Worm (Caenorhabditis elegans) whole organism, late embryonic: ENCODE measurements around the gene vamp-8.

Experiments
- C08G9.2 ChIP-seq: sonication (generic microtip); optimal IDR thresholded peaks from 2 replicates; lab custom pipeline; 2016; ENCODE audit warnings: mild to moderate bottlenecking, missing genetic modification characterization, moderate library complexity, missing compliant biosample characterization
- F13H6.1 ChIP-seq: sonication (generic microtip); optimal IDR thresholded peaks from 2 replicates; lab custom pipeline; 2016; ENCODE audit warnings: missing genetic modification characterization, missing compliant biosample characterization
- K02D7.2 ChIP-seq: sonication (generic microtip); optimal IDR thresholded peaks from 2 replicates; lab custom pipeline; 2017; ENCODE audit warnings: mild to moderate bottlenecking, missing genetic modification characterization, missing compliant biosample characterization
- ahr-1 ChIP-seq: sonication (generic microtip); optimal IDR thresholded peaks from 2 replicates; lab custom pipeline; 2016; ENCODE audit warnings: missing genetic modification characterization, missing compliant biosample characterization
- ama-1 ChIP-seq: fragments of 150-350 bp; optimal IDR thresholded peaks from 2 replicates; lab custom pipeline; 2014
- ceh-18 ChIP-seq: sonication (generic microtip); optimal IDR thresholded peaks from 2 replicates; lab custom pipeline; 2016; ENCODE audit warnings: missing genetic modification characterization, missing compliant biosample characterization
- ceh-19 ChIP-seq: fragments of 200-800 bp; sonication (Bioruptor generic); optimal IDR thresholded peaks from 2 replicates; lab custom pipeline; 2018; ENCODE audit warnings: mild to moderate bottlenecking, missing genetic modification characterization, missing compliant biosample characterization
- ceh-22 ChIP-seq: sonication (generic microtip); optimal IDR thresholded peaks from 2 replicates; lab custom pipeline; 2017; ENCODE audit warnings: missing biosample characterization, missing genetic modification characterization
- ceh-30 ChIP-seq: fragments of 150-350 bp; optimal IDR thresholded peaks from 2 replicates; lab custom pipeline; 2014; ENCODE audit warnings: missing biosample characterization, missing genetic modification characterization
- ceh-31 ChIP-seq: sonication (generic microtip); optimal IDR thresholded peaks from 2 replicates; lab custom pipeline; 2016; ENCODE audit warnings: missing genetic modification characterization, missing compliant biosample characterization
- ceh-34 ChIP-seq: sonication (generic microtip); optimal IDR thresholded peaks from 2 replicates; lab custom pipeline; 2016; ENCODE audit warnings: mild to moderate bottlenecking, missing genetic modification characterization, missing compliant biosample characterization
- ceh-6 ChIP-seq: fragments of 200-800 bp; sonication (Bioruptor generic); optimal IDR thresholded peaks from 2 replicates; lab custom pipeline; 2018; ENCODE audit warnings: mild to moderate bottlenecking, missing genetic modification characterization, missing compliant biosample characterization
- dmd-4 ChIP-seq: sonication (generic microtip); optimal IDR thresholded peaks from 2 replicates; lab custom pipeline; 2016; ENCODE audit warnings: borderline replicate concordance, missing genetic modification characterization, missing compliant biosample characterization
- dve-1 ChIP-seq: sonication (generic microtip); optimal IDR thresholded peaks from 2 replicates; lab custom pipeline; 2017; ENCODE audit warnings: antibody characterized with exemption, mild to moderate bottlenecking, missing genetic modification characterization, missing compliant biosample characterization
- ets-4 ChIP-seq: sonication (generic microtip); optimal IDR thresholded peaks from 2 replicates; lab custom pipeline; 2016; ENCODE audit warnings: missing genetic modification characterization, missing compliant biosample characterization
- fax-1 ChIP-seq: sonication (generic microtip); optimal IDR thresholded peaks from 2 replicates; lab custom pipeline; 2016; ENCODE audit warnings: missing genotype, missing genetic modification characterization, missing compliant biosample characterization
- hlh-13 ChIP-seq: fragments of 200-800 bp; sonication (Bioruptor generic); optimal IDR thresholded peaks from 2 replicates; lab custom pipeline; 2018; ENCODE audit warnings: mild to moderate bottlenecking, missing genetic modification characterization, missing compliant biosample characterization
- hlh-15 ChIP-seq: sonication (generic microtip); optimal IDR thresholded peaks from 2 replicates; lab custom pipeline; 2016; ENCODE audit warnings: missing genetic modification characterization, missing compliant biosample characterization
- hlh-30 ChIP-seq: sonication (generic microtip); optimal IDR thresholded peaks from 2 replicates; lab custom pipeline; 2017; ENCODE audit warnings: antibody characterized with exemption, missing genetic modification characterization, missing compliant biosample characterization; ENCODE audit not compliant: insufficient read depth
- hlh-8 ChIP-seq: sonication (generic microtip); optimal IDR thresholded peaks from 2 replicates; lab custom pipeline; 2016; ENCODE audit warnings: missing genotype, missing genetic modification characterization, missing compliant biosample characterization
- lim-6 ChIP-seq: sonication (generic microtip); optimal IDR thresholded peaks from 2 replicates; lab custom pipeline; 2016; ENCODE audit warnings: missing genetic modification characterization, missing compliant biosample characterization
- lin-11 ChIP-seq: fragments of 200-800 bp; sonication (Bioruptor generic); optimal IDR thresholded peaks from 2 replicates; lab custom pipeline; 2018; ENCODE audit warnings: mild to moderate bottlenecking, missing genetic modification characterization, missing compliant biosample characterization
- madf-2 ChIP-seq: sonication (generic microtip); optimal IDR thresholded peaks from 2 replicates; lab custom pipeline; 2017; ENCODE audit warnings: missing genetic modification characterization, missing compliant biosample characterization
- mec-3 ChIP-seq: sonication (generic microtip); optimal IDR thresholded peaks from 2 replicates; lab custom pipeline; 2016; ENCODE audit warnings: borderline replicate concordance, missing genetic modification characterization, missing compliant biosample characterization
- nfya-1 ChIP-seq: sonication (generic microtip); optimal IDR thresholded peaks from 2 replicates; lab custom pipeline; 2017; ENCODE audit warnings: missing genetic modification characterization, mild to moderate bottlenecking, missing compliant biosample characterization, antibody characterized with exemption, moderate library complexity
- nhr-232 ChIP-seq: sonication (generic microtip); optimal IDR thresholded peaks from 2 replicates; lab custom pipeline; 2016; ENCODE audit warnings: missing genetic modification characterization, missing compliant biosample characterization
- npax-4 ChIP-seq: sonication (generic microtip); optimal IDR thresholded peaks from 2 replicates; lab custom pipeline; 2016; ENCODE audit warnings: missing genetic modification characterization, missing compliant biosample characterization
- pax-1 ChIP-seq: fragments of 150-350 bp; optimal IDR thresholded peaks from 2 replicates; lab custom pipeline; 2014; ENCODE audit warnings: missing biosample characterization, missing genetic modification characterization
- pha-2 ChIP-seq: sonication (generic microtip); optimal IDR thresholded peaks from 2 replicates; lab custom pipeline; 2017; ENCODE audit warnings: mild to moderate bottlenecking, missing genetic modification characterization, missing compliant biosample characterization
- pha-4 ChIP-seq: fragments of 150-350 bp; optimal IDR thresholded peaks from 2 replicates; lab custom pipeline; 2018; ENCODE audit warnings: missing biosample characterization, missing genetic modification reagents, missing genetic modification characterization
- pqm-1 ChIP-seq: sonication (generic microtip); optimal IDR thresholded peaks from 2 replicates; lab custom pipeline; 2016; ENCODE audit warnings: missing genetic modification characterization, missing compliant biosample characterization
- pros-1 ChIP-seq: fragments of 150-350 bp; optimal IDR thresholded peaks from 2 replicates; lab custom pipeline; 2014; ENCODE audit warnings: missing biosample characterization, missing genetic modification reagents, missing genetic modification characterization
- ref-2 ChIP-seq: sonication (generic microtip); optimal IDR thresholded peaks from 2 replicates; lab custom pipeline; 2016; ENCODE audit warnings: missing genetic modification characterization, missing compliant biosample characterization
- rnt-1 ChIP-seq: sonication (generic microtip); optimal IDR thresholded peaks from 2 replicates; lab custom pipeline; 2016; ENCODE audit warnings: missing genetic modification characterization, missing compliant biosample characterization
- sox-2 ChIP-seq: fragments of 200-800 bp; sonication (Bioruptor generic); IDR thresholded peaks from 2 replicates; pipeline ENCODE4 v1.3.6; 2022; ENCODE audit warnings: missing genetic modification reagents, missing genetic modification characterization, missing compliant biosample characterization
- tbx-2 ChIP-seq: sonication (generic microtip); optimal IDR thresholded peaks from 2 replicates; lab custom pipeline; 2016; ENCODE audit warnings: missing genetic modification characterization, missing compliant biosample characterization
- tbx-7 ChIP-seq: sonication (generic microtip); optimal IDR thresholded peaks from 2 replicates; lab custom pipeline; 2016; ENCODE audit warnings: missing genotype, missing genetic modification characterization, missing compliant biosample characterization
- ttx-3 ChIP-seq: sonication (generic microtip); optimal IDR thresholded peaks from 2 replicates; lab custom pipeline; 2016; ENCODE audit warnings: missing genetic modification reagents, missing genetic modification characterization, missing compliant biosample characterization
- unc-3 ChIP-seq, 2 experiments: fragments of 200-800 bp in 1 of 2; sonication (Bioruptor generic) in 1 of 2; sonication (generic microtip) in 1 of 2; conservative IDR thresholded peaks in 1 of 2; optimal IDR thresholded peaks in 1 of 2; 2 replicates each; pipeline versions ENCODE4 v1.3.6 to Lab custom; 2016 to 2022; ENCODE audit warnings: missing compliant biosample characterization in 2 of 2, missing genetic modification characterization in 2 of 2, missing genetic modification reagents in 1 of 2
- unc-42 ChIP-seq: sonication (generic microtip); optimal IDR thresholded peaks from 2 replicates; lab custom pipeline; 2016; ENCODE audit warnings: missing genotype, missing genetic modification characterization, missing compliant biosample characterization
- unc-55 ChIP-seq: sonication (generic microtip); optimal IDR thresholded peaks from 2 replicates; lab custom pipeline; 2017; ENCODE audit warnings: missing biosample characterization, missing genetic modification reagents, missing genetic modification characterization
- unc-86 ChIP-seq: sonication (generic microtip); optimal IDR thresholded peaks from 2 replicates; lab custom pipeline; 2016; ENCODE audit warnings: missing genetic modification characterization, missing compliant biosample characterization

The vamp-8 gene

DNA sequence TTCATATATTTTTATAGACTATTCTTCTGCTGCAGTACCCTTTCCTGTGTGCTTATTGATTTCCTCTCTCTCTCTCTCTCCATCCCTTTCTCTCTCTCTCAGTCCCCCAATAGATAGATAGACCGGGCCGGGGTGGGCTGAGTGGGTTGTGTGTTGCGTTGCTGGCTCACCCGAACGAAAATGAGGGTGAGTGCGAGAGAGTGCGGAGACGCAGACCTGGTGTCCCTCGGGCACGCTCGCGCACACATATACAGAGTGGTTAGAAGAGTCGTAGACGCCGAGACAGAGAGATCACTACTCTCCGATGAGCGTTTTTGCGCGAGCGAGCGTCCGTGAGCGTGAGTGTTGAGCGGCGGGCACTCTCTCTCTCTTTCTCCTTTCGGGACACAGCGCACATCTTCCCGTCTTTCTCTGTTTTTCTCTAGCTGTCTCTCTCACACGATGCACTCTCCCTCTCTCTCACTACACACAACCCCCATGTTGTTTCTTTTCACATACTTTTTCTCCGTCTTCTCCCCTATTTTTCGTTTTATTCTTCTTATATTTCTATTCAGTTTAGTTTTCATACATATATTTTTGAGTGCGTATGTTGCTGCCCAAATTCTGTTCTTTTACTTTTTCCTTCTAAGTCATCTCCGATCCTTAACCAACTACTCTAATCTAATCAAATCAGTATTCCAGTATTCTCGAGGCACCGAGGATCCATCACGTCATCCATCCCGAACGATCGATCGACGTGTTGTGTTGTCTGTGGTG, 22.6 kb upstream of the vamp-8 start, which contains the start of gene lin-66 (continued):
- TF ChIP-seq unc-3 (GFP tag; conservative IDR thresholded peaks at IDR 0.05; lab: Robert Waterston, UW) (no peak), unc-3 (tag; optimal IDR thresholded peaks at IDR 0.05; lab: Kevin White, UChicago) (peak; percentile 83), dmd-4 (tag; lab: Kevin White, UChicago) (peak; percentile 58), lim-6 (tag; lab: Kevin White, UChicago) (peak; percentile 65), hlh-15 (tag; lab: Kevin White, UChicago) (no peak), tbx-2 (tag; lab: Kevin White, UChicago) (peak; percentile 96), pqm-1 (peak; percentile 56), ceh-18 (tag; lab: Kevin White, UChicago) (peak; percentile 97), ref-2 (tag; lab: Kevin White, UChicago) (peak; percentile 85), hlh-13 (GFP tag; lab: Kevin White, UChicago) (no peak), rnt-1 (peak; percentile 90), K02D7.2 (no peak), ahr-1 (tag; lab: Kevin White, UChicago) (no peak), ceh-30 (no peak), pros-1 (tag; lab: Kevin White, UChicago) (peak; percentile 95), pha-4 (tag; lab: Kevin White, UChicago) (no peak), F13H6.1 (tag; lab: Kevin White, UChicago) (peak; percentile 79), ceh-22 (tag; lab: Kevin White, UChicago) (no peak), ceh-19 (GFP tag; lab: Kevin White, UChicago) (no peak)

DNA sequence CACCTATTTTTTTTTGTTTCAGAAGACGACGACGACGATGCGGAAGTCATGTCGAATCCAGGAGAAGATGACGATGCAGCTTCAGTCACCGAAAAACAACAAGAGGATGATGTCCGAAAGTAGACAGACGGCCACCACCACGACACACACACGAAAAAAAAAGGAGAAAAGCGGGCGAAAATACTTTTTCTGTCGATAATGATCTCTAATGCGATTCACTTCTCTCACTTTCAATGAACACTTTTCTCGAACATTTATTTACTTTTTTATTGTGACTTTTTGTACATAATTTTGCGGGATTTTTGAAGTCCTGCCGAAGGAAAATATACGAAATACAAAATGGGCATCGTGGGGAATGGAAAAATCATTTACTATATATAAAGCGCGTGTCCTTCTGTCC, 18.9 kb upstream of the vamp-8 start:
- TF ChIP-seq ets-4 (no peak), unc-86 (tag; lab: Kevin White, UChicago) (no peak), dve-1 (no peak), rnt-1 (no peak), fax-1 (tag; lab: Kevin White, UChicago) (no peak), ama-1 (no peak), hlh-8 (tag; lab: Kevin White, UChicago) (no peak), C08G9.2 (tag; lab: Kevin White, UChicago) (no peak), npax-4 (tag; lab: Kevin White, UChicago) (no peak), madf-2 (tag; lab: Kevin White, UChicago) (no peak), nhr-232 (tag; lab: Kevin White, UChicago) (no peak), ahr-1 (tag; lab: Kevin White, UChicago) (no peak), ceh-30 (no peak)

DNA sequence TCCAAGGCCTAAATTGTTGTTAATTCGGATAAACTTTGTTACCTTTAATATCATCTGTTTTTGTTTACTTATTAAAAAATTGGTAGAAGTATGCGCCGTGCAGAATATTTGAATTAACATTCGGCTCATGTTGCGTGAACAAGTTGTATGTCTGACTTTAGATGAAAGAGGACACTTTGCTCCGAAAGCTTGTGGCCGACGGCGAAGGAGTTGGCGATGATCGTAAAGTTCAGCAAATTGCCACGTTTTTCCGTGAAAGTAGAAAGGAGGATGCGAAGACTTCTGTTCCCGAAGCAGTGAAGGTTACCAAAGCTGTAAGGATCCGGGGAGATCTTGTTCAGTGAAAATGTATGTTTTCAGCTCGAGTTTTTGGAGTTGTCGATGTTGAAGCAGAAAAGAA, 17.6 kb upstream of the vamp-8 start, which contains the start of gene thoc-7:
Gene thoc-7, plus strand, starts transcription at position 162 of the 400 bp plus-strand sequence.
- TF ChIP-seq nhr-232 (tag; lab: Kevin White, UChicago) (no peak), tbx-2 (tag; lab: Kevin White, UChicago) (no peak), hlh-13 (GFP tag; lab: Kevin White, UChicago) (no peak), lin-11 (tag; lab: Kevin White, UChicago) (no peak), sox-2 (no peak), ets-4 (no peak), mec-3 (no peak), pha-2 (no peak), tbx-7 (no peak), ceh-34 (tag; lab: Kevin White, UChicago) (no peak), pros-1 (tag; lab: Kevin White, UChicago) (no peak), ceh-6 (GFP tag; lab: Kevin White, UChicago) (no peak)

DNA sequence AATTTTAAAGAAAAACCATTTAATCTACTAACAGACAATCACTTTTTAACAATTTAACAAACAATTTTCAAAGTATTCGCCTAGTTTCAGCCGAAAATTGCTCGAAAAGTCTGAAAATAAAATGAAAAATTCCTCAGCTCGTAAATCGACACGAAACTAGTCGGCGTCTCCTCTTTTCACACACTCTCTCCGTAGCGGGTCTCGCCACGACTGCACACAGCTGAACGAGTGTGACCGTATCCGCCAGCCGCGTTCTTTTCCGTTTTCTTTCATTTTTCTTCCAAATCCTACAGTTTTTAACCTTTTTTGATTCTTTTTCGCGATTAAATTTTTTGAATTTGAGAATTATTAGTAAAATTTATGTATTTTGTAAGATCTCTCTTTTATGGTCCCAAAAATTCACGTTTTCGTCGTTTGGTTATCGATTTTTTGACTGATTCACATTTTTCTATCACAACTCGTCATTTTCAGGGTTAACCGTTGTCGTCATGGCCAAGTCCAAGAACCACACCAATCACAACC, 16.8 kb upstream of the vamp-8 start, which contains the start of gene rpl-29:
Gene rpl-29, plus strand, starts transcription at position 472 of the 522 bp plus-strand sequence.
- TF ChIP-seq unc-42 (tag; lab: Kevin White, UChicago) (peak; percentile 23), pax-1 (tag; lab: Kevin White, UChicago) (peak; percentile 40), hlh-15 (tag; lab: Kevin White, UChicago) (no peak), ceh-31 (tag; lab: Kevin White, UChicago) (peak; percentile 46), hlh-30 (peak; percentile 52), unc-55 (peak; percentile 40), ceh-18 (tag; lab: Kevin White, UChicago) (peak; percentile 13), ceh-30 (no peak), ttx-3 (tag; lab: Kevin White, UChicago) (no peak), ceh-34 (tag; lab: Kevin White, UChicago) (no peak), nfya-1 (tag; lab: Kevin White, UChicago) (peak; percentile 94), rnt-1 (peak; percentile 26)
